Fruit fly (Drosophila melanogaster) whole organism, embryonic: Measurements from ENCODE around the gene CG43251.
A peak's percentile ranks its signal among the peaks of the same experiment; 100 is the strongest.

Experiments
- Atf-2 ChIP-seq: fragments of 200-800 bp; sonication (Bioruptor generic); optimal IDR thresholded peaks from 2 replicates; lab custom pipeline; 2016; ENCODE audit warnings: missing biosample characterization, missing genetic modification characterization
- B-H2 ChIP-seq: fragments of 200-800 bp; sonication (Bioruptor generic); optimal IDR thresholded peaks from 2 replicates; lab custom pipeline; 2018; ENCODE audit warnings: missing biosample characterization, mild to moderate bottlenecking, missing genetic modification characterization
- CG1024 ChIP-seq: fragments of 200-800 bp; sonication (Bioruptor generic); IDR thresholded peaks from 2 replicates; pipeline ENCODE4 v1.3.6; 2022; ENCODE audit warnings: missing biosample characterization, missing genetic modification characterization
- CG10321 ChIP-seq: fragments of 200-800 bp; sonication (Bioruptor generic); IDR thresholded peaks from 2 replicates; pipeline ENCODE4 v1.3.6; 2022; ENCODE audit warnings: missing biosample characterization, missing genetic modification characterization
- CG16779 ChIP-seq: fragments of 200-800 bp; sonication (Bioruptor generic); IDR thresholded peaks from 2 replicates; pipeline ENCODE4 v1.3.6; 2022; ENCODE audit warnings: missing biosample characterization, missing genetic modification characterization
- CG17385 ChIP-seq: fragments of 200-800 bp; sonication (Bioruptor generic); optimal IDR thresholded peaks from 3 replicates; lab custom pipeline; 2018; ENCODE audit warnings: missing biosample characterization, mild to moderate bottlenecking, missing genetic modification characterization
- CG2875 ChIP-seq: fragments of 200-800 bp; sonication (Bioruptor generic); optimal IDR thresholded peaks from 2 replicates; lab custom pipeline; 2017; ENCODE audit warnings: missing biosample characterization, mild to moderate bottlenecking, missing genetic modification characterization, missing genetic modification reagents
- CG31365 ChIP-seq: fragments of 200-800 bp; sonication (Bioruptor generic); optimal IDR thresholded peaks from 2 replicates; lab custom pipeline; 2018; ENCODE audit warnings: missing biosample characterization, mild to moderate bottlenecking, missing genetic modification characterization
- CG31441 ChIP-seq: fragments of 200-800 bp; sonication (Bioruptor generic); IDR thresholded peaks from 2 replicates; pipeline ENCODE4 v1.3.6; 2022; ENCODE audit warnings: missing biosample characterization, missing genetic modification characterization
- CG34376 ChIP-seq: fragments of 200-800 bp; sonication (Bioruptor generic); optimal IDR thresholded peaks from 2 replicates; lab custom pipeline; 2018; ENCODE audit warnings: missing biosample characterization, mild to moderate bottlenecking, missing genetic modification characterization
- CG6654 ChIP-seq: fragments of 200-800 bp; sonication (Bioruptor generic); optimal IDR thresholded peaks from 2 replicates; lab custom pipeline; 2017; ENCODE audit warnings: missing biosample characterization, mild to moderate bottlenecking, missing genetic modification characterization
- CG6813 ChIP-seq: fragments of 200-800 bp; sonication (Bioruptor generic); optimal IDR thresholded peaks from 2 replicates; lab custom pipeline; 2017; ENCODE audit warnings: missing biosample characterization, missing genetic modification characterization, mild to moderate bottlenecking, moderate library complexity, missing genetic modification reagents
- CG7271 ChIP-seq: fragments of 200-800 bp; sonication (Bioruptor generic); optimal IDR thresholded peaks from 2 replicates; lab custom pipeline; 2018; ENCODE audit warnings: missing biosample characterization, mild to moderate bottlenecking, missing genetic modification characterization, moderate library complexity
- CG7928 ChIP-seq: fragments of 200-800 bp; sonication (Bioruptor generic); optimal IDR thresholded peaks from 2 replicates; lab custom pipeline; 2017; ENCODE audit warnings: missing biosample characterization, mild to moderate bottlenecking, missing genetic modification characterization
- CG9797 ChIP-seq: fragments of 200-800 bp; sonication (Bioruptor generic); optimal IDR thresholded peaks from 3 replicates; lab custom pipeline; 2018; ENCODE audit warnings: missing biosample characterization, mild to moderate bottlenecking, missing genetic modification characterization
- CG9876 ChIP-seq: fragments of 200-800 bp; sonication (Bioruptor generic); optimal IDR thresholded peaks from 2 replicates; lab custom pipeline; 2016; ENCODE audit warnings: missing biosample characterization, missing genetic modification characterization
- CG9932 ChIP-seq: fragments of 200-800 bp; sonication (Bioruptor generic); IDR thresholded peaks from 2 replicates; pipeline ENCODE4 v1.3.6; 2022; ENCODE audit warnings: missing biosample characterization, missing genetic modification characterization
- CoRest ChIP-seq: fragments of 200-800 bp; sonication (Bioruptor generic); optimal IDR thresholded peaks from 3 replicates; lab custom pipeline; 2018; ENCODE audit warnings: missing biosample characterization, mild to moderate bottlenecking, missing genetic modification characterization, moderate library complexity
- Dek ChIP-seq: fragments of 200-800 bp; sonication (Bioruptor generic); optimal IDR thresholded peaks from 3 replicates; lab custom pipeline; 2019; ENCODE audit warnings: missing biosample characterization, mild to moderate bottlenecking, missing genetic modification characterization, moderate library complexity
- Dp ChIP-seq: fragments of 200-800 bp; sonication (Bioruptor generic); optimal IDR thresholded peaks from 2 replicates; lab custom pipeline; 2018; ENCODE audit warnings: missing biosample characterization, mild to moderate bottlenecking, missing genetic modification characterization, moderate library complexity
- Fer2 ChIP-seq: fragments of 200-800 bp; sonication (Bioruptor generic); optimal IDR thresholded peaks from 2 replicates; lab custom pipeline; 2018; ENCODE audit warnings: missing biosample characterization, mild to moderate bottlenecking, missing genetic modification characterization, moderate library complexity
- Fer3 ChIP-seq: fragments of 200-800 bp; sonication (Bioruptor generic); optimal IDR thresholded peaks from 2 replicates; lab custom pipeline; 2018; ENCODE audit warnings: missing biosample characterization, mild to moderate bottlenecking, missing genetic modification characterization, moderate library complexity
- GATAe ChIP-seq: fragments of 200-800 bp; sonication (Bioruptor generic); conservative IDR thresholded peaks from 2 replicates; pipeline ENCODE4 v1.3.6; 2022; ENCODE audit warnings: missing biosample characterization, missing genetic modification characterization
- Lpt ChIP-seq: fragments of >200 bp; optimal IDR thresholded peaks from 2 replicates; lab custom pipeline; 2018; ENCODE audit warnings: missing biosample characterization, missing genetic modification characterization
- Meics ChIP-seq: fragments of 200-800 bp; sonication (Bioruptor generic); optimal IDR thresholded peaks from 2 replicates; lab custom pipeline; 2017; ENCODE audit warnings: missing biosample characterization, mild to moderate bottlenecking, missing genetic modification characterization
- Mes4 ChIP-seq: fragments of 200-800 bp; sonication (Bioruptor generic); optimal IDR thresholded peaks from 2 replicates; lab custom pipeline; 2016; ENCODE audit warnings: missing biosample characterization, missing genetic modification characterization
- Oli ChIP-seq: fragments of 200-800 bp; sonication (Bioruptor generic); optimal IDR thresholded peaks from 2 replicates; lab custom pipeline; 2018; ENCODE audit warnings: missing biosample characterization, mild to moderate bottlenecking, missing genetic modification characterization, moderate library complexity
- Poxn ChIP-seq: fragments of 200-800 bp; sonication (Bioruptor generic); IDR thresholded peaks from 2 replicates; pipeline ENCODE4 v1.3.6; 2022; ENCODE audit warnings: missing biosample characterization, missing genetic modification characterization
- Rx ChIP-seq: fragments of 200-800 bp; sonication (Bioruptor generic); IDR thresholded peaks from 2 replicates; pipeline ENCODE4 v1.3.6; 2022; ENCODE audit warnings: missing biosample characterization, missing genetic modification characterization
- Sry-δ ChIP-seq: fragments of 200-800 bp; sonication (Bioruptor generic); optimal IDR thresholded peaks from 2 replicates; lab custom pipeline; 2016; ENCODE audit warnings: missing biosample characterization, missing genetic modification characterization
- ase ChIP-seq: fragments of 200-800 bp; sonication (Bioruptor generic); IDR thresholded peaks from 3 replicates; pipeline ENCODE4 v1.3.6; 2022; ENCODE audit warnings: missing biosample characterization, missing genetic modification characterization
- bcd ChIP-seq: fragments of 200-800 bp; sonication (Bioruptor generic); optimal IDR thresholded peaks from 2 replicates; lab custom pipeline; 2017; ENCODE audit warnings: missing biosample characterization, mild to moderate bottlenecking, missing genetic modification characterization
- btn ChIP-seq: fragments of 200-800 bp; sonication (Bioruptor generic); optimal IDR thresholded peaks from 2 replicates; lab custom pipeline; 2016; ENCODE audit warnings: missing biosample characterization, missing genetic modification characterization
- cas ChIP-seq: fragments of 200-800 bp; sonication (Bioruptor generic); IDR thresholded peaks from 2 replicates; pipeline ENCODE4 v1.3.6; 2022; ENCODE audit warnings: missing biosample characterization, missing genetic modification characterization
- caup ChIP-seq: fragments of 200-800 bp; sonication (Bioruptor generic); optimal IDR thresholded peaks from 3 replicates; lab custom pipeline; 2017; ENCODE audit warnings: missing biosample characterization, mild to moderate bottlenecking, missing genetic modification characterization, moderate library complexity; ENCODE audit not compliant: severe bottlenecking
- croc ChIP-seq: fragments of 200-800 bp; sonication (Bioruptor generic); conservative IDR thresholded peaks from 3 replicates; pipeline ENCODE4 v1.3.6; 2022; ENCODE audit warnings: missing biosample characterization, missing genetic modification characterization
- crp ChIP-seq, 2 experiments: fragments of 200-800 bp; sonication (Bioruptor generic); optimal IDR thresholded peaks; 2 replicates in 1 of 2; 3 replicates in 1 of 2; lab custom pipeline; 2017; ENCODE audit warnings: missing biosample characterization in 2 of 2, missing genetic modification characterization in 2 of 2, mild to moderate bottlenecking in 1 of 2, moderate library complexity in 1 of 2
- dan ChIP-seq: fragments of 200-800 bp; sonication (Bioruptor generic); IDR thresholded peaks from 2 replicates; pipeline ENCODE4 v1.3.6; 2022; ENCODE audit warnings: missing biosample characterization, missing genetic modification characterization
- gsb-n ChIP-seq: fragments of 200-800 bp; sonication (Bioruptor generic); optimal IDR thresholded peaks from 3 replicates; lab custom pipeline; 2018; ENCODE audit warnings: missing biosample characterization, mild to moderate bottlenecking, missing genetic modification characterization
- hkb ChIP-seq, 2 experiments: fragments of 200-800 bp in 1 of 2; fragments of >200 bp in 1 of 2; sonication (Bioruptor generic) in 1 of 2; IDR thresholded peaks in 1 of 2; optimal IDR thresholded peaks in 1 of 2; 2 replicates each; pipeline versions ENCODE4 v1.3.6 to Lab custom; 2017 to 2022; ENCODE audit warnings: missing biosample characterization in 1 of 2, missing genetic modification characterization in 1 of 2
- ind ChIP-seq: fragments of 200-800 bp; sonication (Bioruptor generic); optimal IDR thresholded peaks from 3 replicates; lab custom pipeline; 2016; ENCODE audit warnings: missing biosample characterization, missing genetic modification characterization
- klu ChIP-seq: fragments of 200-800 bp; sonication (Bioruptor generic); IDR thresholded peaks from 2 replicates; pipeline ENCODE4 v1.3.6; 2022; ENCODE audit warnings: missing biosample characterization, missing genetic modification characterization
- odd ChIP-seq: fragments of 200-800 bp; sonication (Bioruptor generic); optimal IDR thresholded peaks from 2 replicates; lab custom pipeline; 2017; ENCODE audit warnings: missing biosample characterization, mild to moderate bottlenecking, missing genetic modification characterization
- pfk ChIP-seq: fragments of 200-800 bp; sonication (Bioruptor generic); optimal IDR thresholded peaks from 2 replicates; lab custom pipeline; 2018; ENCODE audit warnings: missing biosample characterization, mild to moderate bottlenecking, missing genetic modification characterization, moderate library complexity
- pum ChIP-seq: fragments of 200-800 bp; sonication (Bioruptor generic); optimal IDR thresholded peaks from 2 replicates; lab custom pipeline; 2016; ENCODE audit warnings: missing biosample characterization, missing genetic modification characterization
- ssp ChIP-seq: fragments of 200-800 bp; sonication (Bioruptor generic); IDR thresholded peaks from 2 replicates; pipeline ENCODE4 v1.3.6; 2022; ENCODE audit warnings: missing biosample characterization, missing genetic modification characterization
- tup ChIP-seq: fragments of 200-800 bp; sonication (Bioruptor generic); optimal IDR thresholded peaks from 2 replicates; lab custom pipeline; 2016; ENCODE audit warnings: missing biosample characterization, mild to moderate bottlenecking, missing genetic modification characterization, moderate library complexity
- vvl ChIP-seq: fragments of 200-800 bp; sonication (Bioruptor generic); IDR thresholded peaks from 2 replicates; pipeline ENCODE4 v1.3.6; 2022; ENCODE audit warnings: missing biosample characterization, missing genetic modification characterization

The CG43251 gene

DNA sequence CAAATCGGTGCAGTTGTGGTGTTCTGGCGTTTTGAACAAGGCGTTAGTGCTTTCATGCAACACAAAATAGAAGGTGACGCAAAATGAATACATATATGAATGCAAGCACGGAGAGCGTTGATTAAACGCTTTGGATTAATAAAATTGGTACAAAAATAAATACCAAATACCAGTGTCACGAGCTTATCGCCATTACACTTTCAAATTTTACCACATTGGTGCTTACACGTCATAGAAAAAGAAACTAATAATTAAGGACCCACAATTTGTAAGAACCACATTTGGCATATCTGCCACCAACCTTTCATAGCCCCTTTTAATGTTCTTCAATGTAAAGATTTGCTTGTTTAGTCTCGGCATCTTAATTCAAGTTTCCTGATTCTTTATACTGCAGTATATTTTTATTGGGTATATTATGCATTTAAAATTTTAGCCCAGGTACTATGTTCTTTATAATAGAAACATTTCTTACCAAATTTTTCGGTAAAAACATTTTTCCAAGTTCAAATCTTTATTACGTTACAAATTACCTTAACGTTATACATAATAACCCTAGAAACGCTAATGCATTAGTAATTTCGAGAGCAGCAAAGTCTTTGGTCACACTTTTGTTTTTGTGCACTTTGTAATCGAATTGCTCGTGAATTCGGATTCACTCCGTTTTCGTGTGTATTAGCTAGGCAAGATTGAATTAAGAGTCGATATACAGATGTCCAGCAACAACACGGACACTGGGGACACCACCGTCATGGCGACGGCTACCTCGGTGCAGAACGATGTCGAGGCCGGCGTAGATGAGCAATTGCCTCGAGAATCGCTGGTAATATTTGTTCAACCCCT, 19.8 kb downstream of the CG43251 start, which contains the start of the genes Pex16 and Pex14 (continued):
- peak; percentile 27 for TF ChIP-seq odd (GFP tag; lab: Kevin White, UChicago)
- peak; percentile 47 for TF ChIP-seq CG9797 (GFP tag; lab: Kevin White, UChicago)
- TF ChIP-seq Sry-δ (GFP tag; lab: Kevin White, UChicago) = peak; percentile 44
- peak; percentile 79 for TF ChIP-seq CoRest (tag; lab: Kevin White, UChicago)
- TF ChIP-seq CG9876 (GFP tag; lab: Kevin White, UChicago) = peak; percentile 77
- peak; percentile 83 for TF ChIP-seq pum (GFP tag; lab: Kevin White, UChicago)
- TF ChIP-seq CG7271 = no peak
- TF ChIP-seq CG6813 (GFP tag; lab: Kevin White, UChicago) = no peak
- TF ChIP-seq crp (GFP tag; optimal IDR thresholded peaks at IDR 0.05; lab: Kevin White, UChicago) = peak in 1 of 2 experiments; percentile 27
- TF ChIP-seq tup (GFP tag; lab: Kevin White, UChicago) = no peak
- no peak for TF ChIP-seq cas
- peak; percentile 2 for TF ChIP-seq CG31365
- TF ChIP-seq caup = peak; percentile 27
- no peak for TF ChIP-seq CG16779
- TF ChIP-seq B-H2 (GFP tag; lab: Kevin White, UChicago) = no peak
- no peak for TF ChIP-seq pfk
- peak; percentile 19 for TF ChIP-seq CG2875 (GFP tag; lab: Kevin White, UChicago)
- TF ChIP-seq dan (GFP tag; lab: Robert Waterston, UW) = 0 out of 2 replicates have a peak, but pooled peaks have one; percentile 36
- TF ChIP-seq ssp = peak; percentile 63
- peak; percentile 45 for TF ChIP-seq btn (GFP tag; lab: Kevin White, UChicago)
- peak; percentile 71 for TF ChIP-seq klu (GFP tag; lab: Robert Waterston, UW)
- TF ChIP-seq Atf-2 = peak; percentile 72
- peak; percentile 85 for TF ChIP-seq CG9932 (GFP tag; lab: Robert Waterston, UW)
- TF ChIP-seq Dp (GFP tag; lab: Kevin White, UChicago) = peak; percentile 30
- peak; percentile 60 for TF ChIP-seq Fer3 (tag; lab: Kevin White, UChicago)
- TF ChIP-seq GATAe (GFP tag; lab: Robert Waterston, UW) = peak; percentile 47; the same call in 1 of the 2 replicates
- peak; percentile 78; the same call in 1 of the 2 replicates for TF ChIP-seq vvl (GFP tag; lab: Robert Waterston, UW)
- TF ChIP-seq CG10321 (GFP tag; lab: Robert Waterston, UW) = no peak
- peak; percentile 46; the same call in 1 of the 2 replicates for TF ChIP-seq CG1024 (GFP tag; lab: Robert Waterston, UW)
- TF ChIP-seq Lpt = no peak
- TF ChIP-seq Meics (GFP tag; lab: Kevin White, UChicago) = peak; percentile 74
- no peak for TF ChIP-seq CG7928 (GFP tag; lab: Kevin White, UChicago)
- TF ChIP-seq CG6654 = no peak
- TF ChIP-seq Oli = peak; percentile 59
- TF ChIP-seq Poxn (GFP tag; lab: Robert Waterston, UW) = peak; percentile 48; the same call in 1 of the 2 replicates
- no peak for TF ChIP-seq CG34376 (GFP tag; lab: Kevin White, UChicago)
- TF ChIP-seq ind (GFP tag; lab: Kevin White, UChicago) = peak; percentile 81
- TF ChIP-seq Fer2 (tag; lab: Kevin White, UChicago) = peak; percentile 62
- no peak for TF ChIP-seq Dek (tag; lab: Kevin White, UChicago)
- TF ChIP-seq ase (GFP tag; lab: Robert Waterston, UW) = peak; percentile 69; the same call in 2 of the 3 replicates
- peak; percentile 73 for TF ChIP-seq bcd (GFP tag; lab: Kevin White, UChicago)
- TF ChIP-seq gsb-n (tag; lab: Kevin White, UChicago) = no peak
- peak; percentile 38; the same call in 1 of the 3 replicates for TF ChIP-seq croc (GFP tag; lab: Robert Waterston, UW)
- peak; percentile 30 for TF ChIP-seq CG17385 (GFP tag; lab: Kevin White, UChicago)
- no peak; the same call in 1 of the 2 replicates for TF ChIP-seq CG31441 (GFP tag; lab: Robert Waterston, UW)
- TF ChIP-seq hkb (optimal IDR thresholded peaks at IDR 0.05; lab: Kevin White, UChicago) = no peak
- no peak for TF ChIP-seq hkb (GFP tag; IDR thresholded peaks at IDR 0.05; lab: Robert Waterston, UW)
- peak; percentile 64 for TF ChIP-seq Mes4 (GFP tag; lab: Kevin White, UChicago)
- peak; percentile 41; the same call in 1 of the 2 replicates for TF ChIP-seq Rx
